Worm (Caenorhabditis elegans) whole organism, L4 larva: ENCODE data around the gene M106.8.

Experiments
- aly-2 ChIP-seq: sonication (generic microtip); optimal IDR thresholded peaks from 2 replicates; lab custom pipeline; 2018; ENCODE audit warnings: missing biosample characterization, missing genetic modification characterization
- ces-1 ChIP-seq: fragments of 150-350 bp; sonication (generic microtip); optimal IDR thresholded peaks from 4 replicates; lab custom pipeline; 2014; ENCODE audit warnings: missing biosample characterization, missing genetic modification reagents, missing genetic modification characterization
- fos-1 ChIP-seq: fragments of 150-350 bp; optimal IDR thresholded peaks from 2 replicates; lab custom pipeline; 2014; ENCODE audit warnings: missing biosample characterization, missing genetic modification characterization
- lsy-2 ChIP-seq, 2 experiments: fragments of 150-350 bp in 1 of 2; sonication (generic microtip) in 1 of 2; optimal IDR thresholded peaks; 2 replicates each; lab custom pipeline; 2014 to 2017; ENCODE audit warnings: missing biosample characterization in 2 of 2, missing genetic modification characterization in 2 of 2
- ztf-11 ChIP-seq: fragments of 150-350 bp; optimal IDR thresholded peaks from 2 replicates; lab custom pipeline; 2014; ENCODE audit warnings: missing biosample characterization, missing genetic modification characterization

DNA sequence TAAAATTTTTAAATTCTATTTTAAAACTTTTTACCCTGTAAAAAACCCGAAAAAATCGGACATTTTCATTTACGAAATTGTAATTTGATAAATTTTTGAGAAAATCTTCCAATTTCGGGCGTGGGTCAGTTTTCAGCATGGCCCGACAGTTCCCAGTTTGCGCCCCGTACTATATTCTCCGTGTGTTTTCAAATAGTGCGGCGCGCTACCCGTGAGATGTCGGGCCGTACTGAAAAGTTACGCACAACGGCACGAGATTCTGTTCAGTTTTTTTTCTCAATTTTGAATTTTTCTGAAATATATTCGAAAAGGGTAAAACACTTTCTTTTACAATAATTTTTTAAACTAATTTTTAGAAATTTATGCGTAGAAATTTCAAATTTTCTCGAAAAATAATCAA is 3.6 kb upstream of the M106.8 start:
- TF ChIP-seq ztf-11 (tag; lab: Kevin White, UChicago) (no peak), lsy-2 (tag; optimal IDR thresholded peaks at IDR 0.05; lab: Kevin White, UChicago) (no peak), fos-1 (no peak), ces-1 (no peak), aly-2 (tag; lab: Kevin White, UChicago) (no peak)
